Worm (Caenorhabditis elegans) whole organism, L4 larva: ENCODE measurements around the gene K10H10.5.

Experiments
- dve-1 ChIP-seq: sonication (generic microtip); optimal IDR thresholded peaks from 2 replicates; lab custom pipeline; 2017; ENCODE audit warnings: antibody characterized with exemption, mild to moderate bottlenecking, missing genetic modification characterization, missing compliant biosample characterization; ENCODE audit not compliant: insufficient read depth
- lim-7 ChIP-seq: fragments of 200-800 bp; sonication (Bioruptor generic); IDR thresholded peaks from 2 replicates; pipeline ENCODE4 v1.3.6; 2022; ENCODE audit warnings: missing genetic modification characterization, missing compliant biosample characterization
- lin-13 ChIP-seq: fragments of 150-350 bp; optimal IDR thresholded peaks from 2 replicates; lab custom pipeline; 2014; ENCODE audit warnings: missing biosample characterization, missing genetic modification reagents, missing genetic modification characterization

DNA sequence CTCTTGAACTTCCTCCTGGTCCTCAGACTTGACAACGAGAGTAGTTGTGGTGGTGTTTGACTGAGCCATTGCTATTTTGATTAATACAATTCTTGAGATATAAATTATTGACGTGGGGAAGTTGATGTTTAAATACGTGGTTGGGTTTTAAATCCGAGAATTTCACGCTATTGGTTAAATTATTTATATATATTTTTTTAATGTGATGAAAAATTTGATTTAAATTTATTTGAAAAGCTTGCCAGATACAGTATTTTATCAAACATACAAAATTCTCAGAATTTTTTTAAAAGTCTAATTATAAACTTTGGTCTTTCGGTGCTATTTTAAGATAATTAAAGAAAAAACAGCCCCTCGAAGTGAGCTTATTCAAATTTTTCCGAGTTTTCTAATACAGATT is 6.0 kb downstream of the K10H10.5 start, which contains the start of the genes K10H10.7 and K10H10.10:
- TF ChIP-seq dve-1 (tag; lab: Kevin White, UChicago) (no peak), lin-13 (GFP tag; lab: Kevin White, UChicago) (no peak), lim-7 (GFP tag; lab: Robert Waterston, UW) (no peak)
